Worm (Caenorhabditis elegans) whole organism, L1 larva: ENCODE measurements around the gene nspb-1.

Experiments
- C34B4.2 ChIP-seq: sonication (generic microtip); optimal IDR thresholded peaks from 2 replicates; lab custom pipeline; 2017; ENCODE audit warnings: mild to moderate bottlenecking, missing genetic modification characterization, missing compliant biosample characterization
- blmp-1 ChIP-seq: fragments of 150-350 bp; optimal IDR thresholded peaks from 2 replicates; lab custom pipeline; 2014; ENCODE audit warnings: missing biosample characterization, missing genetic modification characterization
- ceh-8 ChIP-seq: fragments of 200-800 bp; sonication (Bioruptor generic); optimal IDR thresholded peaks from 2 replicates; lab custom pipeline; 2018; ENCODE audit warnings: mild to moderate bottlenecking, missing genetic modification characterization, moderate library complexity, missing compliant biosample characterization
- ceh-82 ChIP-seq, 3 experiments: fragments of 150-350 bp in 1 of 3; sonication (generic microtip) in 2 of 3; optimal IDR thresholded peaks; 2 replicates each; lab custom pipeline; 2014 to 2017; ENCODE audit warnings: missing biosample characterization in 3 of 3, missing genetic modification characterization in 3 of 3
- ceh-90 ChIP-seq: sonication (generic microtip); optimal IDR thresholded peaks from 2 replicates; lab custom pipeline; 2016; ENCODE audit warnings: missing genetic modification characterization, missing compliant biosample characterization
- ces-1 ChIP-seq: fragments of 150-350 bp; optimal IDR thresholded peaks from 2 replicates; lab custom pipeline; 2014; ENCODE audit warnings: missing biosample characterization, missing genetic modification reagents, missing genetic modification characterization
- dpl-1 ChIP-seq, 3 experiments: fragments of 150-350 bp in 2 of 3; sonication (generic microtip) in 1 of 3; optimal IDR thresholded peaks; 2 replicates each; lab custom pipeline; 2014 to 2017; ENCODE audit warnings: missing biosample characterization in 3 of 3, missing genetic modification characterization in 3 of 3, missing genetic modification reagents in 3 of 3
- dsc-1 ChIP-seq: sonication (generic microtip); optimal IDR thresholded peaks from 2 replicates; lab custom pipeline; 2016; ENCODE audit warnings: mild to moderate bottlenecking, missing genetic modification characterization, missing compliant biosample characterization
- efl-1 ChIP-seq, 4 experiments: fragments of 150-350 bp; optimal IDR thresholded peaks in 3 of 4; peaks in 1 of 4; 1 replicate in 1 of 4; 2 replicates in 3 of 4; lab custom pipeline; 2014; ENCODE audit warnings: missing biosample characterization in 2 of 4, missing genetic modification characterization in 2 of 4, missing genetic modification reagents in 2 of 4
- egl-27 ChIP-seq, 2 experiments: fragments of 150-350 bp in 1 of 2; sonication (generic microtip); optimal IDR thresholded peaks; 3 replicates each; lab custom pipeline; 2017 to 2018; ENCODE audit warnings: missing biosample characterization in 2 of 2, missing genetic modification characterization in 2 of 2, missing genetic modification reagents in 2 of 2
- elt-3 ChIP-seq, 6 experiments: fragments of 150-350 bp in 1 of 6; sonication (generic microtip); optimal IDR thresholded peaks; 2 replicates each; lab custom pipeline; 2017 to 2018; ENCODE audit warnings: missing biosample characterization in 6 of 6, missing genetic modification characterization in 6 of 6, inconsistent platforms in 1 of 6
- ets-5 ChIP-seq: fragments of 200-800 bp; sonication (Bioruptor generic); IDR thresholded peaks from 2 replicates; pipeline ENCODE4 v1.3.6; 2022; ENCODE audit warnings: missing genetic modification characterization, missing compliant biosample characterization
- fkh-4 ChIP-seq: sonication (generic microtip); optimal IDR thresholded peaks from 2 replicates; lab custom pipeline; 2016; ENCODE audit warnings: missing compliant biosample characterization, missing genetic modification characterization, borderline replicate concordance
- grh-1 ChIP-seq: fragments of 200-800 bp; sonication (Bioruptor generic); IDR thresholded peaks from 2 replicates; pipeline ENCODE4 v1.3.6; 2022; ENCODE audit warnings: missing genetic modification reagents, missing genetic modification characterization, missing compliant biosample characterization
- hlh-4 ChIP-seq: sonication (generic microtip); optimal IDR thresholded peaks from 2 replicates; lab custom pipeline; 2016; ENCODE audit warnings: mild to moderate bottlenecking, missing genetic modification characterization, missing compliant biosample characterization
- hpl-2 ChIP-seq: fragments of 150-350 bp; optimal IDR thresholded peaks from 2 replicates; lab custom pipeline; 2014; ENCODE audit warnings: missing biosample characterization, missing genetic modification reagents, missing genetic modification characterization
- lin-13 ChIP-seq: fragments of 150-350 bp; optimal IDR thresholded peaks from 2 replicates; lab custom pipeline; 2014; ENCODE audit warnings: missing biosample characterization, missing genetic modification reagents, missing genetic modification characterization
- lin-14 ChIP-seq: fragments of 200-800 bp; sonication (Bioruptor generic); optimal IDR thresholded peaks from 2 replicates; lab custom pipeline; 2018; ENCODE audit warnings: mild to moderate bottlenecking, missing genetic modification characterization, moderate library complexity, missing compliant biosample characterization
- lin-35 ChIP-seq, 2 experiments: fragments of 150-350 bp; optimal IDR thresholded peaks; 2 replicates each; lab custom pipeline; 2014; ENCODE audit warnings: missing biosample characterization in 2 of 2, missing genetic modification characterization in 2 of 2, missing genetic modification reagents in 2 of 2
- lsy-2 ChIP-seq, 2 experiments: fragments of 150-350 bp; optimal IDR thresholded peaks; 2 replicates each; lab custom pipeline; 2014; ENCODE audit warnings: missing biosample characterization in 2 of 2, missing genetic modification characterization in 2 of 2
- nhr-20 ChIP-seq: sonication (generic microtip); optimal IDR thresholded peaks from 2 replicates; lab custom pipeline; 2016; ENCODE audit warnings: mild to moderate bottlenecking, missing genetic modification characterization, missing compliant biosample characterization
- nhr-237 ChIP-seq: fragments of 150-350 bp; optimal IDR thresholded peaks from 2 replicates; lab custom pipeline; 2014; ENCODE audit warnings: missing biosample characterization, missing genetic modification characterization
- nhr-28 ChIP-seq: fragments of 150-350 bp; optimal IDR thresholded peaks from 2 replicates; lab custom pipeline; 2014; ENCODE audit warnings: missing biosample characterization, missing genetic modification characterization
- nhr-85 ChIP-seq: sonication (generic microtip); peaks from one replicate; lab custom pipeline; 2016; ENCODE audit warnings: missing genetic modification characterization, inconsistent platforms, missing compliant biosample characterization
- nhr-90 ChIP-seq: sonication (generic microtip); optimal IDR thresholded peaks from 2 replicates; lab custom pipeline; 2016; ENCODE audit warnings: mild to moderate bottlenecking, missing genetic modification characterization, missing compliant biosample characterization; ENCODE audit not compliant: poor library complexity
- pqm-1 ChIP-seq: sonication (generic microtip); optimal IDR thresholded peaks from 3 replicates; lab custom pipeline; 2017; ENCODE audit warnings: missing biosample characterization, missing genetic modification characterization
- snu-23 ChIP-seq: sonication (generic microtip); optimal IDR thresholded peaks from 2 replicates; lab custom pipeline; 2016; ENCODE audit warnings: missing genetic modification characterization, missing compliant biosample characterization
- sox-4 ChIP-seq: sonication (generic microtip); optimal IDR thresholded peaks from 2 replicates; lab custom pipeline; 2016; ENCODE audit warnings: missing genetic modification characterization, missing compliant biosample characterization
- sup-37 ChIP-seq: fragments of 200-800 bp; sonication (Bioruptor generic); optimal IDR thresholded peaks from 2 replicates; lab custom pipeline; 2018; ENCODE audit warnings: mild to moderate bottlenecking, missing genetic modification characterization, missing compliant biosample characterization
- swsn-7 ChIP-seq: sonication (generic microtip); optimal IDR thresholded peaks from 2 replicates; lab custom pipeline; 2016; ENCODE audit warnings: missing genetic modification characterization, missing compliant biosample characterization
- tbx-2 ChIP-seq: sonication (generic microtip); optimal IDR thresholded peaks from 2 replicates; lab custom pipeline; 2016; ENCODE audit warnings: missing genetic modification characterization, missing compliant biosample characterization
- unc-86 ChIP-seq: sonication (generic microtip); optimal IDR thresholded peaks from 2 replicates; lab custom pipeline; 2016; ENCODE audit warnings: missing genetic modification characterization, missing compliant biosample characterization
- zag-1 ChIP-seq: fragments of 150-350 bp; optimal IDR thresholded peaks from 2 replicates; lab custom pipeline; 2014; ENCODE audit warnings: missing biosample characterization, missing genetic modification characterization

The nspb-1 gene

DNA sequence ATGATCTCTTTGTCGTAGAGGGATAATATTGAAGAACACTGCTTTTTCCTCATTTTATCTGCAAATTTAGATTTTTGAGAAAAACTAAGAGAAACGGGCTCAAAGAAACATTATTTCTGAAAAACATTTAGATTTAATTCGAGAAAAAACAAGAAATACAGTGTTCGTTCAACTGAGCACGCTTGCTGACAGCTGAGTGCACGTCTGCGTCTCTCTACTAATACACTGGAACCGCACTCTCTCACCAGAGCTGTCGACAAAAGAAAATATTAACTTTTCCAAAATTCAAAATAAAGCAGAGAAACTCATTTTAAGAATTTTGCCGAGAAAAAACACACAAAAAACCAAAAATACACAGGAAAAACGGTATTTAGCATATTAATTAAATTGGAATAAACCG is 22.4 kb upstream of the nspb-1 start, which contains the start of gene drh-1:
drh-1 (minus strand) TSS at position 58 of the 400 bp plus-strand sequence.
- no peak for TF ChIP-seq tbx-2 (tag; lab: Kevin White, UChicago)
- no peak for TF ChIP-seq C34B4.2 (tag; lab: Kevin White, UChicago)
- no peak for TF ChIP-seq ets-5 (GFP tag; lab: Robert Waterston, UW)
- no peak for TF ChIP-seq egl-27 (tag; optimal IDR thresholded peaks at IDR 0.05; lab: Kevin White, UChicago)
- TF ChIP-seq lin-35 (GFP tag; optimal IDR thresholded peaks at IDR 0.05; lab: Kevin White, UChicago): peak in 1 of 2 experiments; percentile 6
- TF ChIP-seq zag-1 (tag; lab: Kevin White, UChicago): no peak
- TF ChIP-seq dsc-1: no peak
- TF ChIP-seq snu-23 (GFP tag; lab: Kevin White, UChicago): no peak
- TF ChIP-seq ces-1 (GFP tag; lab: Kevin White, UChicago): no peak
- peak; percentile 19 to 29 for TF ChIP-seq efl-1 (optimal IDR thresholded peaks at IDR 0.05; lab: Kevin White, UChicago)
- no peak for TF ChIP-seq efl-1 (GFP tag; optimal IDR thresholded peaks at IDR 0.05 in 1 of 2; lab: Kevin White, UChicago)
- no peak for TF ChIP-seq nhr-20 (tag; lab: Kevin White, UChicago)
- no peak for TF ChIP-seq blmp-1 (tag; lab: Kevin White, UChicago)
- no peak for TF ChIP-seq nhr-237 (tag; lab: Kevin White, UChicago)
- peak; percentile 50 for TF ChIP-seq lin-14 (GFP tag; lab: Kevin White, UChicago)
- peak in 1 of 2 experiments; percentile 52 for TF ChIP-seq lsy-2 (tag; optimal IDR thresholded peaks at IDR 0.05; lab: Kevin White, UChicago)
- TF ChIP-seq dpl-1 (GFP tag; optimal IDR thresholded peaks at IDR 0.05; lab: Kevin White, UChicago): peak in 1 of 3 experiments; percentile 30
- no peak for TF ChIP-seq ceh-8 (GFP tag; lab: Kevin White, UChicago)

DNA sequence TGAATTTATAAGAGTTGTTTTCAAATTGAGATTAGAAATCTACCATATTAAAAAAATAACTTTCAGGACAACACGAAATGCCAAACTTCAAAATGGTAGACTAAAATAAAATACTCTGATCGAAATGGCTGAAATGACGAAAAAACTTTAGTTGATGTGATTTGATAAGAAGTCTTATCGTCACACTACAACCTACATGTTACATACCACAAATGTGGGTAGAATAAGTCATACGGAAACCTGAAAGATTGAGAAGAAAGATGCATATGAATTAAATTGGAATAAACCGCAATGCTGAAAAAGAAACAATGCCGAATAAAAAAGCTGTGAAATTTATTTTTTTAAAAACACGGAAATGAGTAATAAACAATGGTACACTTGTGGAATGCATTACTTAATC is 16.1 kb upstream of the nspb-1 start:
- TF ChIP-seq nhr-85 (peak; percentile 60), hlh-4 (no peak), elt-3 (tag; optimal IDR thresholded peaks at IDR 0.05; lab: Kevin White, UChicago) (peak in 1 of 6 experiments; percentile 33)

DNA sequence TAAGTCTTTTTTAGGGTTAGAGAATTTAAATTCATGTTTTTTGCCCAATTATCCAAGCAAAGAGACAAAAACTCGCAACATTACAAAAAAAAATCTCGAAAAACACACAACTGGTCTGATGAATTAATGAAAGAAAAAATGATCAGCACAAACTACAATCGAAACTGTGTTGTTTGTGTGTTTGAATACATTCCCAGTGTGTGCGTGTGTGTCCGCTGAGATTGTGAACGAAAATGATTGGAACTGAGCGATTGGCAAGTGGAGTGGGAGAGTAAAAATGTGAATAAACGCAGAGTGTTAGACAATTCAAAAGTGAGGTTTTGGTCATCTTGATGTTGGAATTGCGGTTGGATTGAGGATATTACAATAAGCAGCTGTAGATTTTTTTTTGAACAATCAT is 15.7 kb upstream of the nspb-1 start:
- TF ChIP-seq efl-1 (optimal IDR thresholded peaks at IDR 0.05; lab: Kevin White, UChicago) (no peak), efl-1 (GFP tag; optimal IDR thresholded peaks at IDR 0.05 in 1 of 2; lab: Kevin White, UChicago) (peak in 1 of 2 experiments; percentile 62), nhr-28 (tag; lab: Kevin White, UChicago) (no peak), sox-4 (tag; lab: Kevin White, UChicago) (no peak), sup-37 (GFP tag; lab: Kevin White, UChicago) (no peak), lin-13 (GFP tag; lab: Kevin White, UChicago) (no peak), blmp-1 (tag; lab: Kevin White, UChicago) (peak; percentile 48), fkh-4 (tag; lab: Kevin White, UChicago) (no peak), snu-23 (GFP tag; lab: Kevin White, UChicago) (peak; percentile 12), lin-14 (GFP tag; lab: Kevin White, UChicago) (peak; percentile 56), nhr-90 (tag; lab: Kevin White, UChicago) (no peak), ceh-82 (tag; optimal IDR thresholded peaks at IDR 0.05; lab: Kevin White, UChicago) (no peak), pqm-1 (tag; lab: Kevin White, UChicago) (no peak), ceh-90 (tag; lab: Kevin White, UChicago) (no peak), swsn-7 (no peak), hpl-2 (GFP tag; lab: Kevin White, UChicago) (no peak)

DNA sequence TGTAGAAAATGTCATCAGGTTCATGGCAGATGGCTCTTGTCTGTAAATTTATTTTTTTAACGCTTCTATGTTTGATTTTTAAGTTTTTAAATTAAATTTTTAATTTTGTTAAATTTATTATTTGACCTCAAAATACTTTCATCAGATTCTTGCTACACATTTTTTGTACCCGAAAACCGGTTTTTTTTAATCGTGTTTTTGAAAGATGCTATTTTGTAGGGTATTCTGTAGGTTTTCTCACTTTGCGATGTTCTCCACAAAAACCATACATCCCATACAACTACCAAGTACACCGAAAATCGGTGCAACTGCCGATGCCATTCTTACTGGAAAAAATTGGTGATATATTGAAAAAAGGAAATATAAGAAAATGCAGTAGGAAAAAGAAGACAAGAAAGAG is 15.0 kb upstream of the nspb-1 start, which contains the start of gene nstp-2:
nstp-2 (minus strand) TSS at position 326 of the 400 bp plus-strand sequence.
- TF ChIP-seq nhr-85 (peak; percentile 61), grh-1 (peak; percentile 63), ceh-82 (tag; optimal IDR thresholded peaks at IDR 0.05; lab: Kevin White, UChicago) (no peak)

DNA sequence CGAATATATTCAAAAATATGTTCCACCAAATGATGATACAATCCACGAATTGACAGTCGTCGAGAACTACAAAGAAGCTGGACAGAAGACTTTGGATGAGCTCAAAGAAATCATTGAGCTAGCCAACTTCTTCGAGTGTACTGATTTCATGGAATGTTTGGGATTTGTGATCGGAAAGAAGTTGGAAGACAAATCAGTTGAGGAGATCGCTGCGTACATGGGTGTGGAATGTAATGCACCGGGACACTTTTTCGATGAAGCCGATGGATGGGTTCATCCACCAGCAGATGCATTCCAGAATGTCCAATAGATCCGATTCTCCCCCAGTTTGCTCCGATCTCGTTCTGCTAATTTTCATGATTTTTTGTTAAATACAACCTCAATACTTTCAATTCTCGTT is 12.6 kb upstream of the nspb-1 start:
- TF ChIP-seq efl-1 (optimal IDR thresholded peaks at IDR 0.05; lab: Kevin White, UChicago): no peak
- peak in 1 of 2 experiments; percentile 43 for TF ChIP-seq efl-1 (GFP tag; optimal IDR thresholded peaks at IDR 0.05 in 1 of 2; lab: Kevin White, UChicago)
- no peak for TF ChIP-seq unc-86 (tag; lab: Kevin White, UChicago)
